Fruit fly (Drosophila melanogaster) whole organism, adult: Measurements from ENCODE around the gene Klp61F.

Source experiments
- CG11617 ChIP-seq: fragments of 200-800 bp; sonication (Bioruptor generic); optimal IDR thresholded peaks from 2 replicates; lab custom pipeline; 2017; ENCODE audit warnings: mild to moderate bottlenecking, missing biosample characterization, missing genetic modification reagents, missing genetic modification characterization
- CG5204 ChIP-seq: fragments of 200-800 bp; sonication (Bioruptor generic); optimal IDR thresholded peaks from 2 replicates; lab custom pipeline; 2016; ENCODE audit warnings: missing biosample characterization, missing genetic modification characterization
- CG7045 ChIP-seq: fragments of 200-800 bp; sonication (Bioruptor generic); optimal IDR thresholded peaks from 2 replicates; lab custom pipeline; 2017; ENCODE audit warnings: missing biosample characterization, mild to moderate bottlenecking, missing genetic modification characterization
- Clk ChIP-seq: fragments of 200-800 bp; sonication (Bioruptor generic); optimal IDR thresholded peaks from 2 replicates; lab custom pipeline; 2017; ENCODE audit warnings: missing biosample characterization, missing genetic modification characterization
- Crg-1 ChIP-seq: fragments of 200-800 bp; sonication (Bioruptor generic); optimal IDR thresholded peaks from 2 replicates; lab custom pipeline; 2016; ENCODE audit warnings: missing biosample characterization, missing genetic modification characterization
- Hr96 ChIP-seq: fragments of 200-800 bp; sonication (Bioruptor generic); optimal IDR thresholded peaks from 2 replicates; lab custom pipeline; 2016; ENCODE audit warnings: missing biosample characterization, missing genetic modification characterization
- Mnt ChIP-seq: fragments of 200-800 bp; sonication (Bioruptor generic); optimal IDR thresholded peaks from 2 replicates; lab custom pipeline; 2016; ENCODE audit warnings: missing biosample characterization, mild to moderate bottlenecking, missing genetic modification characterization
- bab1 ChIP-seq: fragments of 200-800 bp; sonication (Bioruptor generic); optimal IDR thresholded peaks from 3 replicates; lab custom pipeline; 2019; ENCODE audit warnings: missing biosample characterization, mild to moderate bottlenecking, missing genetic modification characterization, moderate library complexity
- cic ChIP-seq: fragments of 200-800 bp; sonication (Bioruptor generic); optimal IDR thresholded peaks from 2 replicates; lab custom pipeline; 2017; ENCODE audit warnings: missing biosample characterization, mild to moderate bottlenecking, missing genetic modification characterization, moderate library complexity
- cnc ChIP-seq, 2 experiments: fragments of >200 bp; optimal IDR thresholded peaks; 2 replicates each; lab custom pipeline; 2017
- kay ChIP-seq: fragments of 200-800 bp; sonication (Bioruptor generic); peaks from one replicate; lab custom pipeline; 2016; ENCODE audit warnings: missing biosample characterization, missing genetic modification characterization, borderline replicate concordance
- pad ChIP-seq: fragments of 200-800 bp; sonication (Bioruptor generic); optimal IDR thresholded peaks from 3 replicates; lab custom pipeline; 2017; ENCODE audit warnings: missing biosample characterization, missing genetic modification characterization, mild to moderate bottlenecking, moderate library complexity, missing genetic modification reagents
- tj ChIP-seq: fragments of 200-800 bp; sonication (Bioruptor generic); optimal IDR thresholded peaks from 3 replicates; lab custom pipeline; 2017; ENCODE audit warnings: missing biosample characterization, mild to moderate bottlenecking, missing genetic modification characterization, moderate library complexity
- toe ChIP-seq: fragments of 200-800 bp; sonication (Bioruptor generic); optimal IDR thresholded peaks from 2 replicates; lab custom pipeline; 2016; ENCODE audit warnings: missing biosample characterization, missing genetic modification characterization

- no peak for TF ChIP-seq CG7045 (GFP tag; lab: Kevin White, UChicago)
- TF ChIP-seq pad, result no peak
- TF ChIP-seq Mnt (GFP tag; lab: Kevin White, UChicago), result no peak
- no peak for TF ChIP-seq Clk (GFP tag; lab: Kevin White, UChicago)
- TF ChIP-seq cic (GFP tag; lab: Kevin White, UChicago), result no peak
- no peak for TF ChIP-seq Hr96
- TF ChIP-seq bab1 (GFP tag; lab: Kevin White, UChicago), result no peak
- TF ChIP-seq cnc (optimal IDR thresholded peaks at IDR 0.05; lab: Kevin White, UChicago), result no peak
- TF ChIP-seq CG5204 (GFP tag; lab: Kevin White, UChicago), result no peak
- TF ChIP-seq tj (GFP tag; lab: Kevin White, UChicago), result no peak
- no peak for TF ChIP-seq toe
- no peak for TF ChIP-seq Crg-1 (GFP tag; lab: Kevin White, UChicago)
- TF ChIP-seq kay (GFP tag; lab: Kevin White, UChicago), result no peak
- TF ChIP-seq CG11617, result no peak
Measured at dm6 chr3L:1258547-1258946, 12.8 kb upstream of the Klp61F start.
